Worm (Caenorhabditis elegans) whole organism, midembryonic: ENCODE data around the gene cmd-1.
"Not testable (repeated sequence)": the region's sequence is repeated elsewhere in the genome, so short reads cannot be mapped to it uniquely, and the experiment has no call there.

Experiments used
- flt-1 ChIP-seq: fragments of 200-800 bp; sonication (Bioruptor generic); IDR thresholded peaks from 2 replicates; pipeline ENCODE4 v1.3.6; 2022; ENCODE audit warnings: missing genetic modification characterization, missing compliant biosample characterization
- ztf-23 ChIP-seq: fragments of 200-800 bp; sonication (Bioruptor generic); IDR thresholded peaks from 2 replicates; pipeline ENCODE4 v1.3.6; 2022; ENCODE audit warnings: missing genetic modification reagents, missing genetic modification characterization, missing compliant biosample characterization
- ztf-29 ChIP-seq: fragments of 200-800 bp; sonication (Bioruptor generic); IDR thresholded peaks from 2 replicates; pipeline ENCODE4 v1.3.6; 2022; ENCODE audit warnings: missing genetic modification reagents, missing genetic modification characterization, missing compliant biosample characterization

DNA sequence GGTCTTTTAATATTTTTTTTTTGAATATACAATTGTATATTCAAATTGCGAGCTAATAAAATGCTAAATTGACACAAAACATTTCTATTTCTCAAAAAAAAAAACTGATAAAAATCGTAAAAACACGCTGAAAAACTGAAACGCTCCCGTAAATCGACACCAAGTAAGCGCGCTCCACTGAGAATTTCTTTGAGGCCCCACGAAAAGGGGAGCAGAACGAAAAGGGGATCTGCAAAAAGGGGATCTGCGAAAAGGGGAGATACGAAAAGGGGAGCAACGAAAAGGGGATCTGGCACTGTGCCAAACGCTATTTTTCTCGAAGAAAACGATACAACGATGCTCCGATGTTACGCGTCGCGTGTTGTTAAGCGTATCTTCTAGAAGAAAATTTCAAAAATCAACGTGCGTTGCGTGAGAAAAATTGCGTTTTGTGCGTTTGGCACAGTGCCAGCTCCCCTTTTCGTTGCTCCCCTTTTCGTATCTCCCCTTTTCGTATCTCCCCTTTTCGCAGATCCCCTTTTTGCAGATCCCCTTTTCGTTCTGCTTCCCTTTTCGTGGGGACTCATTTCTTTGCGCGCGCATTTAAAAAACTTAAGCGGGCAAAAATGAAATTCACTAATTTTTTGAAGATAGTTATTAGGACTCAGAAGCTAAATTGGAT lies 41.1 kb downstream of the cmd-1 start:
- TF ChIP-seq ztf-29; ztf-23 (GFP tag; lab: Robert Waterston, UW): not testable (repeated sequence)
- peak; percentile 79 for TF ChIP-seq flt-1 (GFP tag; lab: Robert Waterston, UW)
